Worm (Caenorhabditis elegans) whole organism, mixed stage, embryonic: ENCODE measurements around the gene fbxb-42.

ENCODE experiments used
- blmp-1 ChIP-seq: fragments of 150-350 bp; optimal IDR thresholded peaks from 2 replicates; lab custom pipeline; 2014; ENCODE audit warnings: missing biosample characterization, missing genetic modification characterization
- ceh-39 ChIP-seq: fragments of 150-350 bp; optimal IDR thresholded peaks from 2 replicates; lab custom pipeline; 2014; ENCODE audit warnings: missing biosample characterization, missing genetic modification characterization
- ces-1 ChIP-seq: fragments of 150-350 bp; optimal IDR thresholded peaks from 2 replicates; lab custom pipeline; 2014; ENCODE audit warnings: missing biosample characterization, missing genetic modification reagents, missing genetic modification characterization
- elt-3 ChIP-seq: fragments of 150-350 bp; optimal IDR thresholded peaks from 2 replicates; lab custom pipeline; 2014; ENCODE audit warnings: missing biosample characterization, missing genetic modification characterization
- lin-13 ChIP-seq: fragments of 150-350 bp; optimal IDR thresholded peaks from 2 replicates; lab custom pipeline; 2014; ENCODE audit warnings: missing biosample characterization, missing genetic modification characterization
- mep-1 ChIP-seq: fragments of 150-350 bp; optimal IDR thresholded peaks from 2 replicates; lab custom pipeline; 2017; ENCODE audit warnings: missing biosample characterization, missing genetic modification reagents, missing genetic modification characterization, inconsistent platforms
- mls-2 ChIP-seq: sonication (generic microtip); optimal IDR thresholded peaks from 2 replicates; lab custom pipeline; 2016; ENCODE audit warnings: mild to moderate bottlenecking, missing genetic modification characterization, moderate library complexity, missing compliant biosample characterization
- nhr-2 ChIP-seq: fragments of 150-350 bp; optimal IDR thresholded peaks from 2 replicates; lab custom pipeline; 2014; ENCODE audit warnings: missing biosample characterization, missing genetic modification characterization
- nhr-237 ChIP-seq: fragments of 150-350 bp; optimal IDR thresholded peaks from 2 replicates; lab custom pipeline; 2014; ENCODE audit warnings: missing biosample characterization, missing genetic modification characterization
- sptf-1 ChIP-seq: sonication (generic microtip); optimal IDR thresholded peaks from 2 replicates; lab custom pipeline; 2017; ENCODE audit warnings: mild to moderate bottlenecking, missing genetic modification characterization, moderate library complexity, missing compliant biosample characterization

ce11 chrII:1561863-1562262 is 24.4 kb downstream of the fbxb-42 start, which contains the start of gene K05F6.14:
- no peak for TF ChIP-seq elt-3 (tag; lab: Kevin White, UChicago)
- TF ChIP-seq ceh-39 (tag; lab: Kevin White, UChicago), result no peak
- no peak for TF ChIP-seq mls-2 (tag; lab: Kevin White, UChicago)
- TF ChIP-seq mep-1 (tag; lab: Kevin White, UChicago), result no peak
- no peak for TF ChIP-seq blmp-1 (tag; lab: Kevin White, UChicago)
- TF ChIP-seq lin-13 (tag; lab: Kevin White, UChicago), result no peak
- TF ChIP-seq sptf-1, result no peak
- TF ChIP-seq ces-1 (GFP tag; lab: Kevin White, UChicago), result no peak
- TF ChIP-seq nhr-2 (tag; lab: Kevin White, UChicago), result no peak
- no peak for TF ChIP-seq nhr-237
